Worm (Caenorhabditis elegans) whole organism, L1 larva: ENCODE measurements around the gene C16C8.16.

Experiments used
- C04F5.9 ChIP-seq: sonication (generic microtip); optimal IDR thresholded peaks from 2 replicates; lab custom pipeline; 2016; ENCODE audit warnings: missing genetic modification characterization, missing compliant biosample characterization
- C16A3.4 ChIP-seq: fragments of 150-350 bp; optimal IDR thresholded peaks from 2 replicates; lab custom pipeline; 2014; ENCODE audit warnings: missing biosample characterization, missing genetic modification characterization
- F16B12.6 ChIP-seq: fragments of 150-350 bp; optimal IDR thresholded peaks from 2 replicates; lab custom pipeline; 2014; ENCODE audit warnings: missing biosample characterization, missing genetic modification characterization
- Y116A8C.19 ChIP-seq: sonication (generic microtip); optimal IDR thresholded peaks from 2 replicates; lab custom pipeline; 2016; ENCODE audit warnings: missing compliant biosample characterization, missing genetic modification characterization, borderline replicate concordance
- aly-2 ChIP-seq: fragments of 150-350 bp; optimal IDR thresholded peaks from 2 replicates; lab custom pipeline; 2014; ENCODE audit warnings: missing biosample characterization, missing genetic modification characterization
- ama-1 ChIP-seq: fragments of 150-350 bp; optimal IDR thresholded peaks from 2 replicates; lab custom pipeline; 2014
- blmp-1 ChIP-seq: fragments of 150-350 bp; optimal IDR thresholded peaks from 2 replicates; lab custom pipeline; 2014; ENCODE audit warnings: missing biosample characterization, missing genetic modification characterization
- ceh-8 ChIP-seq: fragments of 200-800 bp; sonication (Bioruptor generic); optimal IDR thresholded peaks from 2 replicates; lab custom pipeline; 2018; ENCODE audit warnings: mild to moderate bottlenecking, missing genetic modification characterization, moderate library complexity, missing compliant biosample characterization
- ceh-82 ChIP-seq, 3 experiments: fragments of 150-350 bp in 1 of 3; sonication (generic microtip) in 2 of 3; optimal IDR thresholded peaks; 2 replicates each; lab custom pipeline; 2014 to 2017; ENCODE audit warnings: missing biosample characterization in 3 of 3, missing genetic modification characterization in 3 of 3
- ceh-88 ChIP-seq: fragments of 200-800 bp; sonication (Bioruptor generic); IDR thresholded peaks from 2 replicates; pipeline ENCODE4 v1.3.6; 2022; ENCODE audit warnings: missing genetic modification characterization, missing compliant biosample characterization
- ces-1 ChIP-seq: fragments of 150-350 bp; optimal IDR thresholded peaks from 2 replicates; lab custom pipeline; 2014; ENCODE audit warnings: missing biosample characterization, missing genetic modification reagents, missing genetic modification characterization
- dsc-1 ChIP-seq: sonication (generic microtip); optimal IDR thresholded peaks from 2 replicates; lab custom pipeline; 2016; ENCODE audit warnings: mild to moderate bottlenecking, missing genetic modification characterization, missing compliant biosample characterization
- efl-1 ChIP-seq, 4 experiments: fragments of 150-350 bp; optimal IDR thresholded peaks in 3 of 4; peaks in 1 of 4; 1 replicate in 1 of 4; 2 replicates in 3 of 4; lab custom pipeline; 2014; ENCODE audit warnings: missing biosample characterization in 2 of 4, missing genetic modification characterization in 2 of 4, missing genetic modification reagents in 2 of 4
- egl-13 ChIP-seq: sonication (generic microtip); optimal IDR thresholded peaks from 2 replicates; lab custom pipeline; 2016; ENCODE audit warnings: missing genotype, missing genetic modification reagents, missing genetic modification characterization, missing compliant biosample characterization
- elt-2 ChIP-seq: sonication (generic microtip); optimal IDR thresholded peaks from 2 replicates; lab custom pipeline; 2016; ENCODE audit warnings: missing genetic modification characterization, mild to moderate bottlenecking, inconsistent platforms, missing compliant biosample characterization, missing genetic modification reagents
- elt-3 ChIP-seq, 6 experiments: fragments of 150-350 bp in 1 of 6; sonication (generic microtip); optimal IDR thresholded peaks; 2 replicates each; lab custom pipeline; 2017 to 2018; ENCODE audit warnings: missing biosample characterization in 6 of 6, missing genetic modification characterization in 6 of 6, inconsistent platforms in 1 of 6
- ets-5 ChIP-seq: fragments of 200-800 bp; sonication (Bioruptor generic); IDR thresholded peaks from 2 replicates; pipeline ENCODE4 v1.3.6; 2022; ENCODE audit warnings: missing genetic modification characterization, missing compliant biosample characterization
- fkh-10 ChIP-seq: sonication (generic microtip); optimal IDR thresholded peaks from 2 replicates; lab custom pipeline; 2017; ENCODE audit warnings: missing biosample characterization, missing genetic modification reagents, missing genetic modification characterization
- fkh-8 ChIP-seq: sonication (generic microtip); optimal IDR thresholded peaks from 2 replicates; lab custom pipeline; 2016; ENCODE audit warnings: mild to moderate bottlenecking, missing genetic modification characterization, missing compliant biosample characterization
- grh-1 ChIP-seq: fragments of 200-800 bp; sonication (Bioruptor generic); IDR thresholded peaks from 2 replicates; pipeline ENCODE4 v1.3.6; 2022; ENCODE audit warnings: missing genetic modification reagents, missing genetic modification characterization, missing compliant biosample characterization
- hpl-2 ChIP-seq: fragments of 150-350 bp; optimal IDR thresholded peaks from 2 replicates; lab custom pipeline; 2014; ENCODE audit warnings: missing biosample characterization, missing genetic modification reagents, missing genetic modification characterization
- isw-1 ChIP-seq: fragments of 200-800 bp; sonication (Bioruptor generic); IDR thresholded peaks from 2 replicates; pipeline ENCODE4 v1.3.6; 2022; ENCODE audit warnings: missing genetic modification characterization, missing compliant biosample characterization
- jun-1 ChIP-seq: fragments of 150-350 bp; optimal IDR thresholded peaks from 2 replicates; lab custom pipeline; 2014; ENCODE audit warnings: missing biosample characterization, missing genetic modification reagents, missing genetic modification characterization
- lin-15B ChIP-seq: fragments of 150-350 bp; sonication (generic microtip); optimal IDR thresholded peaks from 3 replicates; lab custom pipeline; 2014; ENCODE audit warnings: missing biosample characterization, missing genetic modification characterization
- lin-35 ChIP-seq, 2 experiments: fragments of 150-350 bp; optimal IDR thresholded peaks; 2 replicates each; lab custom pipeline; 2014; ENCODE audit warnings: missing biosample characterization in 2 of 2, missing genetic modification characterization in 2 of 2, missing genetic modification reagents in 2 of 2
- lin-39 ChIP-seq: fragments of 150-350 bp; optimal IDR thresholded peaks from 2 replicates; lab custom pipeline; 2014; ENCODE audit warnings: missing biosample characterization, missing genetic modification reagents, missing genetic modification characterization
- lir-3 ChIP-seq: sonication (generic microtip); optimal IDR thresholded peaks from 2 replicates; lab custom pipeline; 2016; ENCODE audit warnings: mild to moderate bottlenecking, missing genetic modification characterization, moderate library complexity, missing compliant biosample characterization; ENCODE audit not compliant: poor library complexity
- lsy-2 ChIP-seq, 2 experiments: fragments of 150-350 bp; optimal IDR thresholded peaks; 2 replicates each; lab custom pipeline; 2014; ENCODE audit warnings: missing biosample characterization in 2 of 2, missing genetic modification characterization in 2 of 2
- mdl-1 ChIP-seq, 2 experiments: fragments of 150-350 bp; optimal IDR thresholded peaks; 2 replicates each; lab custom pipeline; 2014 to 2017; ENCODE audit warnings: missing biosample characterization in 2 of 2, missing genetic modification characterization in 2 of 2, inconsistent platforms in 1 of 2
- mep-1 ChIP-seq: fragments of 150-350 bp; optimal IDR thresholded peaks from 2 replicates; lab custom pipeline; 2014; ENCODE audit warnings: missing biosample characterization, missing genetic modification characterization
- nhr-11 ChIP-seq: fragments of 150-350 bp; optimal IDR thresholded peaks from 2 replicates; lab custom pipeline; 2014; ENCODE audit warnings: missing biosample characterization, missing genetic modification characterization
- nhr-12 ChIP-seq: sonication (generic microtip); optimal IDR thresholded peaks from 2 replicates; lab custom pipeline; 2017; ENCODE audit warnings: missing biosample characterization, missing genetic modification characterization
- nhr-19 ChIP-seq: fragments of 200-800 bp; sonication (Bioruptor generic); conservative IDR thresholded peaks from 2 replicates; pipeline ENCODE4 v1.3.6; 2022; ENCODE audit warnings: missing genetic modification characterization, missing compliant biosample characterization
- nhr-20 ChIP-seq: sonication (generic microtip); optimal IDR thresholded peaks from 2 replicates; lab custom pipeline; 2016; ENCODE audit warnings: mild to moderate bottlenecking, missing genetic modification characterization, missing compliant biosample characterization
- nhr-237 ChIP-seq: fragments of 150-350 bp; optimal IDR thresholded peaks from 2 replicates; lab custom pipeline; 2014; ENCODE audit warnings: missing biosample characterization, missing genetic modification characterization
- nhr-28 ChIP-seq: fragments of 150-350 bp; optimal IDR thresholded peaks from 2 replicates; lab custom pipeline; 2014; ENCODE audit warnings: missing biosample characterization, missing genetic modification characterization
- nhr-71 ChIP-seq: sonication (generic microtip); optimal IDR thresholded peaks from 2 replicates; lab custom pipeline; 2016; ENCODE audit warnings: mild to moderate bottlenecking, missing genetic modification characterization, moderate library complexity, missing compliant biosample characterization
- nhr-76 ChIP-seq: sonication (generic microtip); optimal IDR thresholded peaks from 2 replicates; lab custom pipeline; 2017; ENCODE audit warnings: missing biosample characterization, missing genetic modification characterization
- nhr-90 ChIP-seq: sonication (generic microtip); optimal IDR thresholded peaks from 2 replicates; lab custom pipeline; 2016; ENCODE audit warnings: mild to moderate bottlenecking, missing genetic modification characterization, missing compliant biosample characterization; ENCODE audit not compliant: poor library complexity
- pag-3 ChIP-seq: sonication (generic microtip); optimal IDR thresholded peaks from 2 replicates; lab custom pipeline; 2017; ENCODE audit warnings: missing genetic modification characterization, mild to moderate bottlenecking, missing compliant biosample characterization, antibody characterized with exemption, borderline replicate concordance; ENCODE audit not compliant: insufficient read depth
- pax-3 ChIP-seq: fragments of 200-800 bp; sonication (Bioruptor generic); optimal IDR thresholded peaks from 2 replicates; lab custom pipeline; 2018; ENCODE audit warnings: mild to moderate bottlenecking, missing genetic modification characterization, moderate library complexity, missing compliant biosample characterization
- pqm-1 ChIP-seq: sonication (generic microtip); optimal IDR thresholded peaks from 3 replicates; lab custom pipeline; 2017; ENCODE audit warnings: missing biosample characterization, missing genetic modification characterization
- skn-1 ChIP-seq: fragments of 150-350 bp; optimal IDR thresholded peaks from 2 replicates; lab custom pipeline; 2014; ENCODE audit warnings: missing biosample characterization, missing genetic modification characterization
- sptf-1 ChIP-seq: fragments of 150-350 bp; optimal IDR thresholded peaks from 2 replicates; lab custom pipeline; 2014; ENCODE audit warnings: missing biosample characterization, missing genetic modification characterization
- sup-37 ChIP-seq: fragments of 200-800 bp; sonication (Bioruptor generic); optimal IDR thresholded peaks from 2 replicates; lab custom pipeline; 2018; ENCODE audit warnings: mild to moderate bottlenecking, missing genetic modification characterization, missing compliant biosample characterization
- swsn-7 ChIP-seq: sonication (generic microtip); optimal IDR thresholded peaks from 2 replicates; lab custom pipeline; 2016; ENCODE audit warnings: missing genetic modification characterization, missing compliant biosample characterization
- tbx-2 ChIP-seq: sonication (generic microtip); optimal IDR thresholded peaks from 2 replicates; lab custom pipeline; 2016; ENCODE audit warnings: missing genetic modification characterization, missing compliant biosample characterization
- tlp-1 ChIP-seq: fragments of 150-350 bp; optimal IDR thresholded peaks from 2 replicates; lab custom pipeline; 2014; ENCODE audit warnings: missing biosample characterization, missing genetic modification characterization
- xbp-1 ChIP-seq: sonication (generic microtip); optimal IDR thresholded peaks from 2 replicates; lab custom pipeline; 2016; ENCODE audit warnings: missing genetic modification characterization, missing compliant biosample characterization
- ztf-11 ChIP-seq, 2 experiments: sonication (generic microtip); optimal IDR thresholded peaks; 2 replicates each; lab custom pipeline; 2016 to 2017; ENCODE audit warnings: missing genetic modification characterization in 2 of 2, missing biosample characterization in 1 of 2, missing compliant biosample characterization in 1 of 2
- ztf-4 ChIP-seq: fragments of 150-350 bp; optimal IDR thresholded peaks from 2 replicates; lab custom pipeline; 2014; ENCODE audit warnings: missing biosample characterization, missing genetic modification characterization

C16C8.16 gene

ce11 chrII:3425433-3425832 lies 20.1 kb upstream of the C16C8.16 start, which contains the start of gene nep-11:
TSS of gene nep-11 (minus strand) at chrII:3425533.
- TF ChIP-seq jun-1 (tag; lab: Kevin White, UChicago) = no peak

DNA sequence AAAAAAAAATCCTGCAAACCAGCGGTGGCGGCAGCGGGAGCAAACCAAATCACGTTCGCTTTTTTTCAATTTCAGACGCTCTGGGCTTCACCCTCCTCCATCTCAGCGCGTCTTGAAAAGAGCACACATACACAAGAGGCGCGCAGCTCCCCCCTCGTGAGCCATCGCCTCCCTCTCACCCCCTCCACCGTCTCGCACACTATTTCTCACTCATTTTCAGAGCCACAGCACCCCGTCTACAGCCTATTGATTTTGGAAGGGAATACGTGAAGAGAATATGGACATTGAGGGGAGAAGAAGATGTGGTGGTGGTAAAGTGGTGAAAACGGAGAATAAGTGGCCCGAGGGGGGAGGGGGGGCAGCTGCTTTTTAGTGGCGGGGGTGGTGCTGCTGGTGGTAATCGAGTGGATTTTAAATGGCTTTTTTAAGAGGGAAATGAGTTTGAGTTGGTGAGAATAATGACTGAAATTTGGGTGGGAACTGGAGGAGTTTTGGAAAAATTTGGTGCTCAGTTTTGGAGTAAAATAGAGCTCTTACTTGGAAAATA lies 17.3 kb upstream of the C16C8.16 start:
- TF ChIP-seq mdl-1 (tag; optimal IDR thresholded peaks at IDR 0.05; lab: Kevin White, UChicago) (no peak), nhr-20 (tag; lab: Kevin White, UChicago) (no peak), sup-37 (GFP tag; lab: Kevin White, UChicago) (no peak), pax-3 (no peak), xbp-1 (tag; lab: Kevin White, UChicago) (no peak), efl-1 (optimal IDR thresholded peaks at IDR 0.05; lab: Kevin White, UChicago) (peak; percentile 17 to 38), efl-1 (GFP tag; optimal IDR thresholded peaks at IDR 0.05 in 1 of 2; lab: Kevin White, UChicago) (no peak), elt-2 (tag; lab: Kevin White, UChicago) (no peak), F16B12.6 (tag; lab: Kevin White, UChicago) (no peak), ceh-88 (GFP tag; lab: Robert Waterston, UW) (no peak), nhr-12 (no peak), tlp-1 (no peak), grh-1 (GFP tag; lab: Robert Waterston, UW) (no peak), lir-3 (tag; lab: Kevin White, UChicago) (no peak), pag-3 (tag; lab: Kevin White, UChicago) (no peak), egl-13 (tag; lab: Kevin White, UChicago) (no peak), hpl-2 (GFP tag; lab: Kevin White, UChicago) (no peak), ama-1 (lab: Kevin White, UChicago) (no peak), ets-5 (GFP tag; lab: Robert Waterston, UW) (no peak), skn-1 (tag; lab: Kevin White, UChicago) (no peak), fkh-8 (peak; percentile 62), tbx-2 (tag; lab: Kevin White, UChicago) (no peak), lin-15B (tag; lab: Kevin White, UChicago) (no peak), nhr-237 (tag; lab: Kevin White, UChicago) (no peak), nhr-76 (tag; lab: Kevin White, UChicago) (no peak), lsy-2 (tag; optimal IDR thresholded peaks at IDR 0.05; lab: Kevin White, UChicago) (peak in 1 of 2 experiments; percentile 39), ceh-82 (tag; optimal IDR thresholded peaks at IDR 0.05; lab: Kevin White, UChicago) (peak in 1 of 3 experiments; percentile 46), mep-1 (peak; percentile 17), C16A3.4 (no peak), Y116A8C.19 (no peak), isw-1 (GFP tag; lab: Robert Waterston, UW) (peak; percentile 47), lin-35 (GFP tag; optimal IDR thresholded peaks at IDR 0.05; lab: Kevin White, UChicago) (peak in 1 of 2 experiments; percentile 9), ztf-4 (tag; lab: Kevin White, UChicago) (no peak), sptf-1 (tag; lab: Kevin White, UChicago) (no peak), ceh-8 (GFP tag; lab: Kevin White, UChicago) (no peak), pqm-1 (tag; lab: Kevin White, UChicago) (no peak), aly-2 (tag; lab: Kevin White, UChicago) (no peak), nhr-28 (tag; lab: Kevin White, UChicago) (no peak), dsc-1 (tag; lab: Kevin White, UChicago) (no peak), nhr-90 (tag; lab: Kevin White, UChicago) (no peak), nhr-11 (tag; lab: Kevin White, UChicago) (no peak), nhr-71 (tag; lab: Kevin White, UChicago) (peak; percentile 16), ces-1 (GFP tag; lab: Kevin White, UChicago) (peak; percentile 49), lin-39 (tag; lab: Kevin White, UChicago) (no peak), nhr-19 (GFP tag; lab: Robert Waterston, UW) (no peak), blmp-1 (tag; lab: Kevin White, UChicago) (no peak), swsn-7 (peak; percentile 25), fkh-10 (GFP tag; lab: Kevin White, UChicago) (peak; percentile 48), ztf-11 (tag; optimal IDR thresholded peaks at IDR 0.05; lab: Kevin White, UChicago) (no peak), elt-3 (tag; optimal IDR thresholded peaks at IDR 0.05; lab: Kevin White, UChicago) (no peak), C04F5.9 (tag; lab: Kevin White, UChicago) (no peak)
